Fruit fly (Drosophila melanogaster) whole organism, prepupa: Measurements from ENCODE around the gene CG6034.
A peak's percentile ranks its signal among the peaks of the same experiment; 100 is the strongest.

ENCODE experiments used
- CG10631 ChIP-seq: fragments of 200-800 bp; sonication (Bioruptor generic); optimal IDR thresholded peaks from 2 replicates; lab custom pipeline; 2016; ENCODE audit warnings: missing biosample characterization, missing genetic modification characterization
- CG11294 ChIP-seq: fragments of 200-800 bp; sonication (Bioruptor generic); IDR thresholded peaks from 2 replicates; pipeline ENCODE4 v1.3.6; 2022; ENCODE audit warnings: missing biosample characterization, missing genetic modification characterization
- CG11762 ChIP-seq: fragments of 200-800 bp; sonication (Bioruptor generic); optimal IDR thresholded peaks from 3 replicates; lab custom pipeline; 2016; ENCODE audit warnings: missing biosample characterization, missing genetic modification characterization; ENCODE audit not compliant: insufficient read depth
- CG11902 ChIP-seq: fragments of 200-800 bp; sonication (Bioruptor generic); optimal IDR thresholded peaks from 3 replicates; lab custom pipeline; 2016; ENCODE audit warnings: missing biosample characterization, missing genetic modification characterization
- CG15336 ChIP-seq: fragments of 200-800 bp; sonication (Bioruptor generic); IDR thresholded peaks from 2 replicates; pipeline ENCODE4 v1.3.6; 2022; ENCODE audit warnings: missing biosample characterization, missing genetic modification characterization
- CG1621 ChIP-seq: fragments of 200-800 bp; sonication (Bioruptor generic); optimal IDR thresholded peaks from 3 replicates; lab custom pipeline; 2018; ENCODE audit warnings: missing biosample characterization, mild to moderate bottlenecking, missing genetic modification characterization
- CG16779 ChIP-seq: fragments of 200-800 bp; sonication (Bioruptor generic); optimal IDR thresholded peaks from 3 replicates; lab custom pipeline; 2017; ENCODE audit warnings: missing biosample characterization, mild to moderate bottlenecking, missing genetic modification characterization
- CG3032 ChIP-seq: fragments of 200-800 bp; optimal IDR thresholded peaks from 2 replicates; lab custom pipeline; 2019; ENCODE audit warnings: missing biosample characterization, mild to moderate bottlenecking, missing genetic modification characterization, moderate library complexity
- CG31627 ChIP-seq: fragments of 200-800 bp; sonication (Bioruptor generic); optimal IDR thresholded peaks from 3 replicates; lab custom pipeline; 2016; ENCODE audit warnings: missing biosample characterization, missing genetic modification characterization
- CG32006 ChIP-seq: fragments of 200-800 bp; sonication (Bioruptor generic); optimal IDR thresholded peaks from 3 replicates; lab custom pipeline; 2017; ENCODE audit warnings: missing biosample characterization, mild to moderate bottlenecking, missing genetic modification characterization
- CG34406 ChIP-seq: fragments of 200-800 bp; sonication (Bioruptor generic); optimal IDR thresholded peaks from 3 replicates; lab custom pipeline; 2016; ENCODE audit warnings: missing biosample characterization, missing genetic modification characterization
- CG3919 ChIP-seq: fragments of 200-800 bp; sonication (Bioruptor generic); optimal IDR thresholded peaks from 3 replicates; lab custom pipeline; 2016; ENCODE audit warnings: missing biosample characterization, missing genetic modification characterization
- CG4318 ChIP-seq: fragments of 200-800 bp; sonication (Bioruptor generic); optimal IDR thresholded peaks from 3 replicates; lab custom pipeline; 2017; ENCODE audit warnings: missing biosample characterization, mild to moderate bottlenecking, missing genetic modification characterization
- CG6163 ChIP-seq: fragments of 200-800 bp; sonication (Bioruptor generic); IDR thresholded peaks from 3 replicates; pipeline ENCODE4 v1.3.6; 2022; ENCODE audit warnings: missing biosample characterization, missing genetic modification characterization
- CG6276 ChIP-seq: fragments of 200-800 bp; sonication (Bioruptor generic); optimal IDR thresholded peaks from 2 replicates; lab custom pipeline; 2017; ENCODE audit warnings: missing biosample characterization, mild to moderate bottlenecking, missing genetic modification characterization
- CG6792 ChIP-seq: fragments of 200-800 bp; sonication (Bioruptor generic); optimal IDR thresholded peaks from 3 replicates; lab custom pipeline; 2016; ENCODE audit warnings: missing biosample characterization, missing genetic modification characterization
- CG6854 ChIP-seq: fragments of 200-800 bp; sonication (Bioruptor generic); optimal IDR thresholded peaks from 2 replicates; lab custom pipeline; 2017; ENCODE audit warnings: missing biosample characterization, mild to moderate bottlenecking, missing genetic modification characterization
- CG7368 ChIP-seq: fragments of 200-800 bp; sonication (Bioruptor generic); optimal IDR thresholded peaks from 3 replicates; lab custom pipeline; 2016; ENCODE audit warnings: missing biosample characterization, missing genetic modification characterization
- CG8119 ChIP-seq: fragments of 200-800 bp; sonication (Bioruptor generic); IDR thresholded peaks from 3 replicates; pipeline ENCODE4 v1.3.6; 2022; ENCODE audit warnings: missing biosample characterization, missing genetic modification characterization
- CG8319 ChIP-seq: fragments of 200-800 bp; sonication (Bioruptor generic); optimal IDR thresholded peaks from 3 replicates; lab custom pipeline; 2016; ENCODE audit warnings: missing biosample characterization, missing genetic modification characterization
- CG8632 ChIP-seq: fragments of 200-800 bp; sonication (Bioruptor generic); optimal IDR thresholded peaks from 3 replicates; lab custom pipeline; 2016; ENCODE audit warnings: missing biosample characterization, missing genetic modification characterization
- CG9139 ChIP-seq: fragments of 200-800 bp; sonication (Bioruptor generic); optimal IDR thresholded peaks from 3 replicates; lab custom pipeline; 2017; ENCODE audit warnings: missing biosample characterization, mild to moderate bottlenecking, missing genetic modification characterization
- Eip93F ChIP-seq: fragments of 200-800 bp; sonication (Bioruptor generic); optimal IDR thresholded peaks from 2 replicates; lab custom pipeline; 2016; ENCODE audit warnings: missing biosample characterization, mild to moderate bottlenecking, missing genetic modification characterization
- Ets21C ChIP-seq: fragments of 200-800 bp; sonication (Bioruptor generic); optimal IDR thresholded peaks from 3 replicates; lab custom pipeline; 2016; ENCODE audit warnings: missing biosample characterization, missing genetic modification characterization
- Ets96B ChIP-seq: fragments of 200-800 bp; optimal IDR thresholded peaks from 2 replicates; lab custom pipeline; 2019; ENCODE audit warnings: missing biosample characterization, mild to moderate bottlenecking, missing genetic modification characterization, moderate library complexity
- Gug ChIP-seq: fragments of 200-800 bp; sonication (Bioruptor generic); IDR thresholded peaks from 2 replicates; pipeline ENCODE4 v1.3.6; 2022; ENCODE audit warnings: missing biosample characterization, missing genetic modification characterization
- Hr38 ChIP-seq: sonication (Bioruptor generic); optimal IDR thresholded peaks from 2 replicates; lab custom pipeline; 2016; ENCODE audit warnings: missing biosample characterization, missing genetic modification characterization
- Hr4 ChIP-seq: fragments of 200-800 bp; sonication (Bioruptor generic); optimal IDR thresholded peaks from 3 replicates; lab custom pipeline; 2016; ENCODE audit warnings: missing biosample characterization, missing genetic modification characterization
- Lpt ChIP-seq: fragments of 200-800 bp; sonication (Bioruptor generic); optimal IDR thresholded peaks from 3 replicates; lab custom pipeline; 2016; ENCODE audit warnings: missing biosample characterization, missing genetic modification characterization
- Met ChIP-seq: fragments of 200-800 bp; sonication (Bioruptor generic); optimal IDR thresholded peaks from 3 replicates; lab custom pipeline; 2016; ENCODE audit warnings: missing biosample characterization, missing genetic modification characterization
- OdsH ChIP-seq: fragments of 200-800 bp; sonication (Bioruptor generic); optimal IDR thresholded peaks from 3 replicates; lab custom pipeline; 2016; ENCODE audit warnings: missing biosample characterization, missing genetic modification characterization
- Smox ChIP-seq: fragments of 200-800 bp; sonication (Bioruptor generic); optimal IDR thresholded peaks from 3 replicates; lab custom pipeline; 2016; ENCODE audit warnings: missing biosample characterization, missing genetic modification characterization
- Sox102F ChIP-seq: fragments of 200-800 bp; sonication (Bioruptor generic); optimal IDR thresholded peaks from 2 replicates; lab custom pipeline; 2016; ENCODE audit warnings: missing biosample characterization, mild to moderate bottlenecking, missing genetic modification characterization
- Sox14 ChIP-seq: fragments of 200-800 bp; sonication (Bioruptor generic); optimal IDR thresholded peaks from 3 replicates; lab custom pipeline; 2016; ENCODE audit warnings: missing biosample characterization, missing genetic modification characterization
- Sox15 ChIP-seq: fragments of 200-800 bp; sonication (Bioruptor generic); optimal IDR thresholded peaks from 3 replicates; lab custom pipeline; 2016; ENCODE audit warnings: missing biosample characterization, missing genetic modification characterization
- achi ChIP-seq: fragments of 200-800 bp; sonication (Bioruptor generic); optimal IDR thresholded peaks from 3 replicates; lab custom pipeline; 2016; ENCODE audit warnings: missing biosample characterization, missing genetic modification characterization
- cyc ChIP-seq: fragments of 200-800 bp; sonication (Bioruptor generic); optimal IDR thresholded peaks from 3 replicates; lab custom pipeline; 2016; ENCODE audit warnings: missing biosample characterization, missing genetic modification characterization
- dac ChIP-seq: fragments of 200-800 bp; sonication (Bioruptor generic); optimal IDR thresholded peaks from 2 replicates; lab custom pipeline; 2017; ENCODE audit warnings: missing biosample characterization, mild to moderate bottlenecking, missing genetic modification characterization
- dsx ChIP-seq: fragments of 200-800 bp; optimal IDR thresholded peaks from 3 replicates; lab custom pipeline; 2019; ENCODE audit warnings: missing biosample characterization, mild to moderate bottlenecking, missing genetic modification characterization, moderate library complexity; ENCODE audit not compliant: poor library complexity, severe bottlenecking
- fd59A ChIP-seq: fragments of 200-800 bp; sonication (Bioruptor generic); optimal IDR thresholded peaks from 2 replicates; lab custom pipeline; 2017; ENCODE audit warnings: missing biosample characterization, mild to moderate bottlenecking, missing genetic modification characterization, missing genetic modification reagents
- fd85E ChIP-seq: fragments of 200-800 bp; sonication (Bioruptor generic); optimal IDR thresholded peaks from 3 replicates; lab custom pipeline; 2016; ENCODE audit warnings: missing biosample characterization, missing genetic modification characterization
- fkh ChIP-seq: fragments of 200-800 bp; sonication (Bioruptor generic); optimal IDR thresholded peaks from 3 replicates; lab custom pipeline; 2017; ENCODE audit warnings: missing biosample characterization, mild to moderate bottlenecking, missing genetic modification characterization, moderate library complexity
- lz ChIP-seq: fragments of 200-800 bp; sonication (Bioruptor generic); optimal IDR thresholded peaks from 3 replicates; lab custom pipeline; 2016; ENCODE audit warnings: missing biosample characterization, missing genetic modification characterization
- net ChIP-seq: fragments of 200-800 bp; sonication (Bioruptor generic); optimal IDR thresholded peaks from 3 replicates; lab custom pipeline; 2016; ENCODE audit warnings: missing biosample characterization, missing genetic modification characterization
- salr ChIP-seq, 2 experiments: fragments of 200-800 bp; sonication (Bioruptor generic); optimal IDR thresholded peaks; 3 replicates each; lab custom pipeline; 2016 to 2018; ENCODE audit warnings: missing biosample characterization in 2 of 2, missing genetic modification characterization in 2 of 2, mild to moderate bottlenecking in 1 of 2
- spab ChIP-seq: fragments of 200-800 bp; sonication (Bioruptor generic); optimal IDR thresholded peaks from 2 replicates; lab custom pipeline; 2017; ENCODE audit warnings: missing biosample characterization, mild to moderate bottlenecking, missing genetic modification characterization, missing genetic modification reagents
- topi ChIP-seq: fragments of 200-800 bp; sonication (Bioruptor generic); optimal IDR thresholded peaks from 3 replicates; lab custom pipeline; 2016; ENCODE audit warnings: missing biosample characterization, missing genetic modification characterization
- vri ChIP-seq: fragments of 200-800 bp; sonication (Bioruptor generic); optimal IDR thresholded peaks from 3 replicates; lab custom pipeline; 2016; ENCODE audit warnings: missing biosample characterization, mild to moderate bottlenecking, missing genetic modification characterization

The CG6034 gene

dm6 chr3L:17758084-17758211 is 11.3 kb upstream of the CG6034 start, which contains the start of gene CG32182:
TSS of gene CG32182 (plus strand) at chr3L:17758112.
- TF ChIP-seq dsx (GFP tag; lab: Kevin White, UChicago) (no peak), CG1621 (tag; lab: Kevin White, UChicago) (no peak), CG11902 (no peak), CG7368 (GFP tag; lab: Kevin White, UChicago) (no peak), CG3032 (no peak), spab (GFP tag; lab: Kevin White, UChicago) (no peak), Ets21C (GFP tag; lab: Kevin White, UChicago) (no peak)

dm6 chr3L:17757156-17758083 is 10.8 kb upstream of the CG6034 start:
- TF ChIP-seq CG11294 (GFP tag; lab: Robert Waterston, UW) (no peak), fd85E (GFP tag; lab: Kevin White, UChicago) (peak; percentile 38), Ets21C (GFP tag; lab: Kevin White, UChicago) (peak; percentile 59), achi (GFP tag; lab: Kevin White, UChicago) (peak; percentile 78), CG6854 (no peak), CG10631 (GFP tag; lab: Kevin White, UChicago) (peak; percentile 80), CG7368 (GFP tag; lab: Kevin White, UChicago) (peak; percentile 52), CG34406 (GFP tag; lab: Kevin White, UChicago) (peak; percentile 74), OdsH (GFP tag; lab: Kevin White, UChicago) (peak; percentile 77), CG4318 (peak; percentile 48), CG11902 (peak; percentile 54), Smox (peak; percentile 73), Sox14 (GFP tag; lab: Kevin White, UChicago) (peak; percentile 80), salr (GFP tag; optimal IDR thresholded peaks at IDR 0.05; lab: Kevin White, UChicago) (peak; percentile 36 to 77), Ets96B (peak; percentile 85), CG11762 (GFP tag; lab: Kevin White, UChicago) (peak; percentile 79), Met (peak; percentile 80), fd59A (GFP tag; lab: Kevin White, UChicago) (peak; percentile 71), topi (GFP tag; lab: Kevin White, UChicago) (peak; percentile 74), CG1621 (tag; lab: Kevin White, UChicago) (peak; percentile 71), lz (peak; percentile 77), dac (GFP tag; lab: Kevin White, UChicago) (no peak), CG6163 (GFP tag; lab: Robert Waterston, UW) (no peak; the same call in 2 of the 3 replicates), CG16779 (peak; percentile 75), Sox15 (GFP tag; lab: Kevin White, UChicago) (peak; percentile 60), Sox102F (GFP tag; lab: Kevin White, UChicago) (peak; percentile 69), Hr4 (GFP tag; lab: Kevin White, UChicago) (peak; percentile 72), CG32006 (GFP tag; lab: Kevin White, UChicago) (peak; percentile 82), vri (GFP tag; lab: Kevin White, UChicago) (peak; percentile 28), CG31627 (GFP tag; lab: Kevin White, UChicago) (peak; percentile 72), Lpt (peak; percentile 64), Eip93F (GFP tag; lab: Kevin White, UChicago) (no peak), cyc (GFP tag; lab: Kevin White, UChicago) (peak; percentile 69), CG9139 (GFP tag; lab: Kevin White, UChicago) (peak; percentile 51), Gug (GFP tag; lab: Robert Waterston, UW) (peak; percentile 43; the same call in 1 of the 2 replicates), CG8632 (GFP tag; lab: Kevin White, UChicago) (peak; percentile 78), fkh (GFP tag; lab: Kevin White, UChicago) (peak; percentile 57), Hr38 (GFP tag; lab: Kevin White, UChicago) (no peak), CG8319 (GFP tag; lab: Kevin White, UChicago) (peak; percentile 68), CG8119 (GFP tag; lab: Robert Waterston, UW) (peak; percentile 76), net (peak; percentile 69), CG3919 (GFP tag; lab: Kevin White, UChicago) (peak; percentile 79), CG15336 (GFP tag; lab: Robert Waterston, UW) (no peak; the same call in 1 of the 2 replicates), CG6792 (peak; percentile 79), CG6276 (GFP tag; lab: Kevin White, UChicago) (peak; percentile 68)
